Worm (Caenorhabditis elegans) whole organism, mixed stage, embryonic: ENCODE results near the gene flwr-1.

ENCODE experiments used
- M03D4.4 ChIP-seq: sonication (generic microtip); optimal IDR thresholded peaks from 2 replicates; lab custom pipeline; 2017; ENCODE audit warnings: mild to moderate bottlenecking, missing genetic modification characterization, missing compliant biosample characterization
- ceh-39 ChIP-seq: fragments of 150-350 bp; optimal IDR thresholded peaks from 2 replicates; lab custom pipeline; 2014; ENCODE audit warnings: missing biosample characterization, missing genetic modification characterization
- ceh-43 ChIP-seq: fragments of 200-800 bp; sonication (Bioruptor generic); optimal IDR thresholded peaks from 2 replicates; lab custom pipeline; 2018; ENCODE audit warnings: mild to moderate bottlenecking, missing genetic modification characterization, moderate library complexity, missing compliant biosample characterization
- ceh-83 ChIP-seq: fragments of 200-800 bp; sonication (Bioruptor generic); optimal IDR thresholded peaks from 2 replicates; lab custom pipeline; 2018; ENCODE audit warnings: mild to moderate bottlenecking, missing genetic modification characterization, missing compliant biosample characterization
- ces-1 ChIP-seq: fragments of 150-350 bp; optimal IDR thresholded peaks from 2 replicates; lab custom pipeline; 2014; ENCODE audit warnings: missing biosample characterization, missing genetic modification reagents, missing genetic modification characterization
- cnd-1 ChIP-seq: fragments of 200-800 bp; sonication (Bioruptor generic); optimal IDR thresholded peaks from 2 replicates; lab custom pipeline; 2018; ENCODE audit warnings: mild to moderate bottlenecking, missing genetic modification characterization, missing compliant biosample characterization
- drap-1 ChIP-seq: fragments of 200-800 bp; sonication (Bioruptor generic); optimal IDR thresholded peaks from 3 replicates; lab custom pipeline; 2018; ENCODE audit warnings: mild to moderate bottlenecking, missing genetic modification characterization, missing compliant biosample characterization
- elt-3 ChIP-seq: fragments of 150-350 bp; optimal IDR thresholded peaks from 2 replicates; lab custom pipeline; 2014; ENCODE audit warnings: missing biosample characterization, missing genetic modification characterization
- flh-1 ChIP-seq: fragments of 200-800 bp; sonication (Bioruptor generic); optimal IDR thresholded peaks from 2 replicates; lab custom pipeline; 2018; ENCODE audit warnings: mild to moderate bottlenecking, missing genetic modification characterization, moderate library complexity, missing compliant biosample characterization
- hlh-1 ChIP-seq: fragments of 150-350 bp; optimal IDR thresholded peaks from 2 replicates; lab custom pipeline; 2014; ENCODE audit warnings: missing biosample characterization, missing genetic modification reagents, missing genetic modification characterization
- lin-13 ChIP-seq: fragments of 150-350 bp; optimal IDR thresholded peaks from 2 replicates; lab custom pipeline; 2014; ENCODE audit warnings: missing biosample characterization, missing genetic modification characterization
- lin-32 ChIP-seq: fragments of 200-800 bp; sonication (Bioruptor generic); optimal IDR thresholded peaks from 2 replicates; lab custom pipeline; 2018; ENCODE audit warnings: mild to moderate bottlenecking, missing genetic modification characterization, missing compliant biosample characterization
- mab-5 ChIP-seq: fragments of 150-350 bp; optimal IDR thresholded peaks from 2 replicates; lab custom pipeline; 2014; ENCODE audit warnings: missing biosample characterization, missing genetic modification characterization
- mep-1 ChIP-seq: fragments of 150-350 bp; optimal IDR thresholded peaks from 2 replicates; lab custom pipeline; 2017; ENCODE audit warnings: missing biosample characterization, missing genetic modification reagents, missing genetic modification characterization, inconsistent platforms
- nhr-12 ChIP-seq: fragments of 150-350 bp; optimal IDR thresholded peaks from 2 replicates; lab custom pipeline; 2014; ENCODE audit warnings: missing biosample characterization, missing genetic modification characterization
- nhr-2 ChIP-seq: fragments of 150-350 bp; optimal IDR thresholded peaks from 2 replicates; lab custom pipeline; 2014; ENCODE audit warnings: missing biosample characterization, missing genetic modification characterization
- nhr-28 ChIP-seq: fragments of 150-350 bp; optimal IDR thresholded peaks from 2 replicates; lab custom pipeline; 2014; ENCODE audit warnings: missing biosample characterization, missing genetic modification characterization
- pha-4 ChIP-seq: fragments of 150-350 bp; optimal IDR thresholded peaks from 2 replicates; lab custom pipeline; 2018; ENCODE audit warnings: missing biosample characterization, missing genetic modification reagents, missing genetic modification characterization
- sem-2 ChIP-seq: fragments of 200-800 bp; sonication (Bioruptor generic); optimal IDR thresholded peaks from 2 replicates; lab custom pipeline; 2018; ENCODE audit warnings: mild to moderate bottlenecking, missing genetic modification characterization, missing compliant biosample characterization
- snpc-4 ChIP-seq: fragments of 150-350 bp; optimal IDR thresholded peaks from 2 replicates; lab custom pipeline; 2014; ENCODE audit warnings: missing biosample characterization, missing genetic modification characterization
- sptf-1 ChIP-seq: sonication (generic microtip); optimal IDR thresholded peaks from 2 replicates; lab custom pipeline; 2017; ENCODE audit warnings: mild to moderate bottlenecking, missing genetic modification characterization, moderate library complexity, missing compliant biosample characterization
- unc-120 ChIP-seq: sonication (generic microtip); optimal IDR thresholded peaks from 2 replicates; lab custom pipeline; 2017; ENCODE audit warnings: missing genetic modification characterization, missing compliant biosample characterization; ENCODE audit not compliant: poor library complexity, severe bottlenecking
- unc-39 ChIP-seq: fragments of 150-350 bp; optimal IDR thresholded peaks from 2 replicates; lab custom pipeline; 2014; ENCODE audit warnings: missing biosample characterization, missing genetic modification characterization
- unc-62 ChIP-seq: fragments of 150-350 bp; optimal IDR thresholded peaks from 2 replicates; lab custom pipeline; 2014; ENCODE audit warnings: missing biosample characterization, missing genetic modification reagents, missing genetic modification characterization
- zip-8 ChIP-seq: fragments of 150-350 bp; optimal IDR thresholded peaks from 2 replicates; lab custom pipeline; 2014; ENCODE audit warnings: missing biosample characterization, missing genetic modification characterization
- ztf-11 ChIP-seq: fragments of 150-350 bp; optimal IDR thresholded peaks from 2 replicates; lab custom pipeline; 2014; ENCODE audit warnings: missing biosample characterization, missing genetic modification characterization

flwr-1 gene

ce11 chrX:14938188-14938587 is 31.9 kb downstream of the flwr-1 start:
- TF ChIP-seq pha-4 (tag; lab: Kevin White, UChicago) = no peak
- TF ChIP-seq ztf-11 (tag; lab: Kevin White, UChicago) = no peak
- TF ChIP-seq nhr-2 (tag; lab: Kevin White, UChicago) = no peak
- TF ChIP-seq sem-2 = no peak
- TF ChIP-seq unc-39 = no peak
- TF ChIP-seq nhr-12 (tag; lab: Kevin White, UChicago) = no peak
- no peak for TF ChIP-seq zip-8 (tag; lab: Kevin White, UChicago)
- TF ChIP-seq ces-1 (GFP tag; lab: Kevin White, UChicago) = no peak
- no peak for TF ChIP-seq cnd-1 (tag; lab: Kevin White, UChicago)
- TF ChIP-seq drap-1 (GFP tag; lab: Kevin White, UChicago) = no peak
- TF ChIP-seq ceh-83 (GFP tag; lab: Kevin White, UChicago) = no peak

ce11 chrX:14931443-14931842 is 38.6 kb downstream of the flwr-1 start:
- no peak for TF ChIP-seq ztf-11 (tag; lab: Kevin White, UChicago)
- TF ChIP-seq mep-1 (tag; lab: Kevin White, UChicago) = no peak
- TF ChIP-seq elt-3 = no peak
- no peak for TF ChIP-seq M03D4.4
- no peak for TF ChIP-seq lin-13

- TF ChIP-seq flh-1 (GFP tag; lab: Kevin White, UChicago) (no peak), sptf-1 (tag; lab: Kevin White, UChicago) (no peak), unc-39 (no peak), ceh-83 (GFP tag; lab: Kevin White, UChicago) (no peak), unc-62 (GFP tag; lab: Kevin White, UChicago) (no peak), zip-8 (tag; lab: Kevin White, UChicago) (no peak), nhr-28 (tag; lab: Kevin White, UChicago) (no peak), cnd-1 (tag; lab: Kevin White, UChicago) (no peak), unc-120 (tag; lab: Kevin White, UChicago) (no peak), ces-1 (GFP tag; lab: Kevin White, UChicago) (no peak), lin-32 (GFP tag; lab: Kevin White, UChicago) (no peak), M03D4.4 (no peak), ceh-39 (tag; lab: Kevin White, UChicago) (no peak), snpc-4 (tag; lab: Kevin White, UChicago) (no peak)
These were observed 40.6 kb downstream of the flwr-1 start for ce11 chrX:14929512-14929911.

ce11 chrX:14928854-14929253 is 41.2 kb downstream of the flwr-1 start, which contains the start of gene ntr-2:
ntr-2 (minus strand) TSS chrX:14928954.
- TF ChIP-seq unc-39 = no peak
- no peak for TF ChIP-seq ceh-83 (GFP tag; lab: Kevin White, UChicago)
- TF ChIP-seq mab-5 (tag; lab: Kevin White, UChicago) = no peak
- TF ChIP-seq hlh-1 (tag; lab: Kevin White, UChicago) = no peak
- no peak for TF ChIP-seq sem-2
- no peak for TF ChIP-seq ceh-39 (tag; lab: Kevin White, UChicago)
- TF ChIP-seq lin-32 (GFP tag; lab: Kevin White, UChicago) = no peak
- TF ChIP-seq ztf-11 (tag; lab: Kevin White, UChicago) = no peak
- TF ChIP-seq ceh-43 = no peak
- TF ChIP-seq, all 35 proteins: peak for 0

ce11 chrX:14922758-14923157 is 47.3 kb downstream of the flwr-1 start:
- TF ChIP-seq cnd-1 (tag; lab: Kevin White, UChicago) = no peak

- TF ChIP-seq ceh-83 (GFP tag; lab: Kevin White, UChicago) = no peak
- no peak for TF ChIP-seq unc-120 (tag; lab: Kevin White, UChicago)
- no peak for TF ChIP-seq flh-1 (GFP tag; lab: Kevin White, UChicago)
- TF ChIP-seq ceh-43 = no peak
These were observed 49.2 kb downstream of the flwr-1 start for ce11 chrX:14920880-14921279.
